Fruit fly (Drosophila melanogaster) S2 (cell line): Measurements from ENCODE around the gene Lrrk.

Experiments
- CG8478 ChIP-seq: fragments of >200 bp; optimal IDR thresholded peaks from 2 replicates; lab custom pipeline; 2018
- CTCF ChIP-seq, 2 experiments: fragments of >200 bp; optimal IDR thresholded peaks; 2 replicates each; lab custom pipeline; 2018

The Lrrk gene

DNA sequence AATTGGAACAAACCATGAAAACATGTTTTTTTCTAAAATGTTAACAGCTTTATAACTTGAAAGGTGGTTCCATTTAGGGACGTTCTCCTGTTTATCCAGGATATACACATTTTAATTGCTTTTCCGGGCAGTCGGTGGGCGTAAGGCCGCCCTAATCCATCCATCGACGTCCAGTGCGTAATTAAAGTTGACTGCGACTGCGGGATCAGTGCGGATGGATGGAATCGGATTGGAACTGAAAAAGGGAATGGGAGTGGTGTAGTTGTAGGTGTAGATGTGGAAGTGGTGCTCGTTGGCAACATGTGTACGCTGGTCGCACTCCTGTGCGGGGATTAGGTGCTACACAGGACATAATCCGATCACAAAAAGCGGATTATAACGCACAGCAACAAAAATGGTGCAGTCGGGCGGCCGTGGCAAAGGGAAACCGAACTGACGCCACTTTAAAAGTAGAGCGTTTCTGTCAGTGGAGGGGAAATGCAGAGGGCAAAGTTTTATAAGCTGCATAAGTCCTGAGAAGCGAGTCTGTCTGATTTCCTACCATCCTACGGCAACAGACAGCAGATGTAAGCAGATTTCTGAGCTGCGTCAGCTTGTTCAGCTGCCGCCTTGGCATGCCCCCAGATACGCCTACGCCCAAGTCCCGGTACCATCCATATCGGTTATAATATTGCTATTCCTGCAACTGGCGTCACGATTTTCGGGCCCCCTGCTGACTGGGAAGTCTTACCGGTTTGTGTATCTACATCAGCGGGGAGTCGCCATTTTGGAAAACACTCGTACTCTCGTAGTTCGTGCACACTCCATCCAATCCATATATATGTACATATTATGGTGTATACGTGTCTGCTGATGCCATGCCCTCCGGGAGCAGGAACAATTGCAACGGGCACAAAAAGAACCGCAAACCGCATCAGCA is 37.6 kb upstream of the Lrrk start:
- TF ChIP-seq CG8478 (lab: Kevin White, UChicago), result no peak
- TF ChIP-seq CTCF (optimal IDR thresholded peaks at IDR 0.05; lab: Kevin White, UChicago), result no peak

- TF ChIP-seq CTCF (optimal IDR thresholded peaks at IDR 0.05; lab: Kevin White, UChicago), result no peak
- TF ChIP-seq CG8478 (lab: Kevin White, UChicago), result no peak
These were observed 35.2 kb upstream of the Lrrk start for dm6 chr3R:20600109-20600508.

DNA sequence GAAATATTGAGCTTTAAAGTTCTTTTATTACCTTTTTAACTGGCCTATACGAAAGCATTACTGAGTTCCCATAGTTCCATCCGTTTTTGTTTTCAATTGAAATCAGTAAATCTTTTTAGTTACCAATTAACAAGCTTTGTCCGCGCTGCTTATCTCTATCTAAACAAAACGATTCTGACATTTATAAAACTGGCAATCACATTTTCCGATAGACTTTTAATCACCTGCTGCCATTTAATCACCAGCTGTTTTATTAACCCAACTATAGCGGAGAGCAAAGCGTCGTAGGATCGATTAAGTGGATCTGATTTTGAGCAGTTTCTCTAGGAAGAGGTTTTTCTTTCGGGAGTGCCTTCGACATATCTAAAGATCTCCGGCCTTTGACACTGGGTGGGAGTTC is 32.7 kb upstream of the Lrrk start:
- TF ChIP-seq CTCF (optimal IDR thresholded peaks at IDR 0.05; lab: Kevin White, UChicago) (no peak), CG8478 (lab: Kevin White, UChicago) (no peak)

DNA sequence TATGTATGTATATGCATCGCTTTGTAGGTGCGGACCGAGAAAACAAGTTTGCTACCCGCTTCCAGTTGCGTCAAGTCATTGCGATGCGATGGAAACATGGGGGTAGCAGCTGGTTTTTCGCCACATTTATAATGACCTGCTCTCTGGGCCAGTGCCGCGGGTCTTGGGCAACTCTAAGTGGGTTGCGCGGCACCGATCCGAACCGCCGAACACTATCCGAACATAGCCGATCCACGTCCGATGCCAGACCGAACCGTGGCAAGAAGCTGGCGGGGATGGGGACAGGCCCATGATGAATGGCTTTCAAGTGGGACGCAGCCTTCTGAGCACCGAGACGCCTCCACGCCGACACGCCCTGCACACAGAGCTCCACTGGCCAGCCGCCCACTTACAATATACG is 31.2 kb upstream of the Lrrk start:
- no peak for TF ChIP-seq CTCF (optimal IDR thresholded peaks at IDR 0.05; lab: Kevin White, UChicago)
- TF ChIP-seq CG8478 (lab: Kevin White, UChicago), result no peak

- TF ChIP-seq CTCF (optimal IDR thresholded peaks at IDR 0.05; lab: Kevin White, UChicago), result no peak
- no peak for TF ChIP-seq CG8478 (lab: Kevin White, UChicago)
These were observed 30.2 kb upstream of the Lrrk start for dm6 chr3R:20605078-20605477.

DNA sequence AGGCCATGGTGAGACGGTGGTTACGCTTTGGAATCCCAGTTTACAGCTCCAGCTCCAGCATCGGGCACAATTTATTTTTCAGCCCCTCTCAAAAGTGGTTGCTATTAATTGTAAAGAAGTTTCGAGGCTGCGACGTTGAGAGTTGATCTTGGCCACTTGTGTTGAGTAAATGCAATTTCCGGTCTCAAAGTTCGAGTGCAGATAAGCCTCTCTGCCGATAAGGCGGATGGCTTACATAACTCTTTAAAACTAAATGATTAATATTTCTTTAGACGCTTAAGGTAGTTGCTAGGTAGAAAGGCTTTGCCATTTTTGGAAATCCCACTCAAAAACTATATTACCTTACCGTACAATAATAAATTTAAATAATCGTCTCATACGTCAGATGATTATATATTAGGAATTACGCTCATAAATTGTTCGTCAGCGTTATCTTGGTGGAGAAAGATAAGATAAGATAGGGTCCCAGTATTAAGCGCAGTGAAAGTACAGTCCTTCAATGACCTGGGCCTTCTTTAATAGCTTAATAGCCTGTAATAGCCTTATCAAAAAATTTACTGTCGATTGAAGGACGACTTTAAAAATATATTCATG is 29.6 kb upstream of the Lrrk start:
- TF ChIP-seq CTCF (optimal IDR thresholded peaks at IDR 0.05; lab: Kevin White, UChicago) (no peak), CG8478 (lab: Kevin White, UChicago) (no peak)

dm6 chr3R:20608199-20608598 is 27.1 kb upstream of the Lrrk start:
- TF ChIP-seq CG8478 (lab: Kevin White, UChicago), result no peak
- TF ChIP-seq CTCF (optimal IDR thresholded peaks at IDR 0.05; lab: Kevin White, UChicago), result no peak

DNA sequence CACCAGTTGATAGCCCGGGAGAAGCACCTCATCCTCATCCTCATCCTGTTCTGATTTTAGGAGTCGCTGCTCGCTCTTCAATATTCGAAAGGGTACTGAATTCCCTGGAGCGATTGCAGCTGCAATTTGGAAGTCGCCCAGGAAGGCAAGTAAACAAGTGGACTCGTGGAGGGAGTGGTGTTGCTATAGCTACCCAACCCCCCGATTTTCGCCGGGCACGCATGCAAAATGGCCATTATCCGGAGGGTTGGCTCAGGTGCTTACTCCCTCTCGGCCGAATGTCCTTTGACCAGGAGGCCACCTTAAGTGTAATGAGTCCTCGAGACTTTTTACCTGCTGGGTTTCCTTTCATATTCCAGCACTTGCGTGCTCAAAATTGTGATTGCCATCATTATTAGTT is 18.5 kb upstream of the Lrrk start, which contains the start of gene CG15923:
TSS of gene CG15923 (minus strand) at position 101 of the 400 bp plus-strand sequence.
- TF ChIP-seq CTCF (optimal IDR thresholded peaks at IDR 0.05; lab: Kevin White, UChicago), result no peak
- TF ChIP-seq CG8478 (lab: Kevin White, UChicago), result no peak

DNA sequence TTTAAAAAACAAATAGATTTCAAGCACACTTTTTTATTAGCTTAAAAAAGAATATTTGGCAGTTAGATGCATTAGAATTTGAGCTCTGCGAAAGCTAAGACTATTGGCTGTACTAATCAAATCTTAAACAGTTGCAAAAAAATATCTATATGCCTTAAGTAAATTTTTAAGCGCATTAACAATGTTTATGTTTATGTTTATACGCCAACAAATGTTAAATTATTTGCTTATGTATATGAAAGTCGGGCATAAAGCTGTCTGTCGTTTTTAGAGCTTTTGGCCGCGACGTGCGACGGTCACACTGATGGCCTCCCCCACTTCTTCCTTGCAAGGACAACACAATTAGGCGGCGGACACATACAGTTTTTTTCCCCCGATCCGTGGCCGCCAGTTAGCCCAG is 17.7 kb upstream of the Lrrk start, which contains the start of gene CG5466:
TSS of gene CG5466 (plus strand) at position 301 of the 400 bp plus-strand sequence.
- TF ChIP-seq CTCF (optimal IDR thresholded peaks at IDR 0.05; lab: Kevin White, UChicago) (no peak), CG8478 (lab: Kevin White, UChicago) (no peak)

DNA sequence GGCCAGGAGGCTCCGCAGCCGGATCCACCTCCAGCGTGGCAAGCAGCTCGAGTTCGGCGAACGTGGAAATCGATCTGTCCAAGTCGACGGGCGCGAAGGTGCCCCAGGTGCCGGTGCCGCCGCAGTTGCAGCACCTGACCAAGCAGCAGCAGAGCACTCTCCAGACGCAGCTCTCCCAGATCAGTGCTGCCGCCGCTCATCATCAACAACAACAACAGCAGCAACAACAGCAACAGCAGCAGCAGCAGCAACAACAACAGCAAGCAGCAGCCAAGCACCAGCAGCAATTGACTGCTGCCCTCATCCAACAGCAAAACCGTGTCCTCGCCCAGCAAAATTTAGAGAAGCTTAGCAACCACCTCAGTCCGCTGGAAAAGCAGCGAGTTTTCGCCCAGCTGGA is 16.3 kb upstream of the Lrrk start:
- TF ChIP-seq CTCF (optimal IDR thresholded peaks at IDR 0.05; lab: Kevin White, UChicago) (no peak), CG8478 (lab: Kevin White, UChicago) (no peak)

- TF ChIP-seq CG8478 (lab: Kevin White, UChicago), result no peak
- peak in 1 of 2 experiments; percentile 39 for TF ChIP-seq CTCF (optimal IDR thresholded peaks at IDR 0.05; lab: Kevin White, UChicago)
These were observed 13.4 kb upstream of the Lrrk start, which contains the start of gene H for dm6 chr3R:20621805-20622286. Gene H (plus strand): TSS chr3R:20621938.

- TF ChIP-seq CTCF (optimal IDR thresholded peaks at IDR 0.05; lab: Kevin White, UChicago), result peak in 1 of 2 experiments; percentile 26
- no peak for TF ChIP-seq CG8478 (lab: Kevin White, UChicago)
These were observed 12.7 kb upstream of the Lrrk start for dm6 chr3R:20622297-20623168.

DNA sequence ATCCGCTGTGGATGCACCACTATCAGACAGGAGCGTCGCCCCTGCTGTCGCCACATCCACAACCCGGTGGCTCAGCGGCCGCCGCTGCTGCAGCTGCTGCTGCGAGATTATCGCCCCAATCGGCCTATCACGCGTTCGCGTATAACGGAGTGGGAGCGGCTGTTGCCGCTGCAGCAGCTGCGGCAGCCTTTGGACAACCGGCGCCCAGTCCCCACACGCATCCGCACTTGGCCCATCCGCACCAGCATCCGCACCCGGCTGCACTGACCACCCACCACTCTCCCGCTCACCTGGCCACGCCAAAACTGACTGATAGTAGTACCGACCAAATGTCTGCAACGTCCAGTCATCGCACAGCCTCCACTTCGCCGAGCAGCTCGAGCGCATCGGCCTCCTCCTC is 9.2 kb upstream of the Lrrk start:
- TF ChIP-seq CG8478 (lab: Kevin White, UChicago), result no peak
- TF ChIP-seq CTCF (optimal IDR thresholded peaks at IDR 0.05; lab: Kevin White, UChicago), result no peak

- TF ChIP-seq CTCF (optimal IDR thresholded peaks at IDR 0.05; lab: Kevin White, UChicago), result no peak
- TF ChIP-seq CG8478 (lab: Kevin White, UChicago), result no peak
These were observed 1.3 kb upstream of the Lrrk start for dm6 chr3R:20633984-20634446.
